1 fruit fly cellular context compared by ENCODE assay signal in the genomic region with DNA sequence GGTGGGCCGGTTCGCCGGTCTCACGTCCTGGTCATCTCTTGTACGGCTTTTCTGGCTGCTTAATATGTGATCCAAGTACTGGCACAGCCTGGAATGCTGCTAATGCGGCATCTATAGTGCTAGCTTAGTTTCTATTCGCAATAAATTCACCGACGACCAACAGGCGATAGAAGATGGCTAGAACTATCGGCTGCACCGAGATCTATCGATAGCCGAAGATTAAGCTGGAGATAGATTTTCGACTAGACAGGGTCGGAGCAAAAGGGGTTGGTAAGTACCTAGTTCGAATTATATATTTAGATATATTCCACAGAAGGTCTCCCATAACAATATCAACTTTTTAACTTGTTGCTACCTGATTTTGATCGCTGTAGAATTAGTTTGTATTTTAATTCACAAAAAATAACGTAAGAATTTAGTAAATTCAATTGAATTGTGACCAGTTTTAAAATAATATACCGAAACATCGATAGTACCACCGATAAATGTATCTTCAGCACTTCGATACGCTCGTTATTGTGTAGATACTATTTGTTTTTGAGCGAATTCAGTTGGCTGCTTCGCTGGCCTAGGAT.
A peak's percentile ranks its signal among the peaks of the same experiment; 100 is the strongest.
TF ChIP-seq lines count a peak whose summit lies in the region.

A gene (minus strand): TSS at position 185 of the 575 bp plus-strand sequence.
A gene (plus strand): TSS at position 499 of the 575 bp plus-strand sequence.

TF ChIP-seq in whole organism, embryonic, 481 proteins besides CTCF, POLR2A, EP300 and RAD21 (continued from another document and continues in another):
- TF ChIP-seq HLH3B (GFP tag; IDR thresholded peaks at IDR 0.05; lab: Robert Waterston, UW) (peak; percentile 35; the same call in 1 of the 2 replicates), Sox100B (GFP tag; optimal IDR thresholded peaks at IDR 0.05; lab: Kevin White, UChicago) (peak; percentile 42), ssp (GFP tag; IDR thresholded peaks at IDR 0.05; lab: Robert Waterston, UW) (peak; percentile 44; the same call in 1 of the 2 replicates), H2.0 (GFP tag; IDR thresholded peaks at IDR 0.05; lab: Robert Waterston, UW) (peak; percentile 46), CG2202 (tag; optimal IDR thresholded peaks at IDR 0.05; lab: Kevin White, UChicago) (peak; percentile 62), sisA (GFP tag; IDR thresholded peaks at IDR 0.05; lab: Robert Waterston, UW) (peak; percentile 17; the same call in 1 of the 2 replicates), HHEX (GFP tag; optimal IDR thresholded peaks at IDR 0.05; lab: Kevin White, UChicago) (peak; percentile 47), CG15269 (tag; optimal IDR thresholded peaks at IDR 0.05; lab: Kevin White, UChicago) (peak; percentile 74), CG18011 (GFP tag; optimal IDR thresholded peaks at IDR 0.05; lab: Kevin White, UChicago) (peak; percentile 44), CG7745 (tag; optimal IDR thresholded peaks at IDR 0.05; lab: Kevin White, UChicago) (no peak), CG14050 (GFP tag; IDR thresholded peaks at IDR 0.05; lab: Robert Waterston, UW) (no peak), CG12769 (tag; optimal IDR thresholded peaks at IDR 0.05; lab: Kevin White, UChicago) (peak; percentile 80), CG16779 (GFP tag; IDR thresholded peaks at IDR 0.05; lab: Robert Waterston, UW) (no peak), vfl (GFP tag; optimal IDR thresholded peaks at IDR 0.05; lab: Kevin White, UChicago) (peak; percentile 57), CG14441 (GFP tag; IDR thresholded peaks at IDR 0.05; lab: Robert Waterston, UW) (peak; percentile 38; the same call in 1 of the 2 replicates), twi (tag; optimal IDR thresholded peaks at IDR 0.05; lab: Kevin White, UChicago) (peak; percentile 40), Hr39 (optimal IDR thresholded peaks at IDR 0.05; lab: Kevin White, UChicago) (no peak), Adf1 (GFP tag; IDR thresholded peaks at IDR 0.05; lab: Robert Waterston, UW) (peak; percentile 41; the same call in 1 of the 2 replicates), CG15696 (tag; optimal IDR thresholded peaks at IDR 0.05; lab: Kevin White, UChicago) (peak; percentile 66), CG14667 (GFP tag; IDR thresholded peaks at IDR 0.05; lab: Robert Waterston, UW) (peak; percentile 15; the same call in 1 of the 2 replicates), CkIIα-i1 (GFP tag; IDR thresholded peaks at IDR 0.05; lab: Robert Waterston, UW) (no peak), ATbp (GFP tag; optimal IDR thresholded peaks at IDR 0.05; lab: Kevin White, UChicago) (peak; percentile 2), cwo (GFP tag; optimal IDR thresholded peaks at IDR 0.05; lab: Kevin White, UChicago) (peak; percentile 47), Sry-δ (GFP tag; optimal IDR thresholded peaks at IDR 0.05; lab: Kevin White, UChicago) (peak; percentile 86), gt (GFP tag; IDR thresholded peaks at IDR 0.05; lab: Robert Waterston, UW) (no peak), CG7357 (GFP tag; IDR thresholded peaks at IDR 0.05; lab: Robert Waterston, UW) (peak; percentile 46; the same call in 1 of the 3 replicates), MBD-R2 (GFP tag; IDR thresholded peaks at IDR 0.05; lab: Robert Waterston, UW) (peak; percentile 73), Lhr (GFP tag; optimal IDR thresholded peaks at IDR 0.05; lab: Kevin White, UChicago) (peak; percentile 49), esg (GFP tag; conservative IDR thresholded peaks at IDR 0.05; lab: Robert Waterston, UW) (peak; percentile 23; the same call in 1 of the 2 replicates), CG9932 (GFP tag; IDR thresholded peaks at IDR 0.05; lab: Robert Waterston, UW) (peak; percentile 83), CG11504 (tag; optimal IDR thresholded peaks at IDR 0.05; lab: Kevin White, UChicago) (peak; percentile 81), CG3995 (GFP tag; optimal IDR thresholded peaks at IDR 0.05; lab: Kevin White, UChicago) (peak; percentile 80), HmgD (GFP tag; optimal IDR thresholded peaks at IDR 0.05; lab: Kevin White, UChicago) (peak; percentile 42), CG6854 (GFP tag; optimal IDR thresholded peaks at IDR 0.05; lab: Kevin White, UChicago) (no peak), Gug (GFP tag; IDR thresholded peaks at IDR 0.05; lab: Robert Waterston, UW) (peak; percentile 66; the same call in 3 of the 4 replicates), grn (GFP tag; optimal IDR thresholded peaks at IDR 0.05; lab: Kevin White, UChicago) (peak; percentile 93), kah (GFP tag; optimal IDR thresholded peaks at IDR 0.05; lab: Kevin White, UChicago) (no peak), psq (GFP tag; optimal IDR thresholded peaks at IDR 0.05; lab: Kevin White, UChicago) (peak; percentile 19), ro (GFP tag; IDR thresholded peaks at IDR 0.05; lab: Robert Waterston, UW) (no peak), CG3065 (GFP tag; optimal IDR thresholded peaks at IDR 0.05; lab: Kevin White, UChicago) (no peak), CHES-1-like (GFP tag; optimal IDR thresholded peaks at IDR 0.05; lab: Kevin White, UChicago) (peak; percentile 38), dm (GFP tag; optimal IDR thresholded peaks at IDR 0.05; lab: Kevin White, UChicago) (peak; percentile 42), tio (GFP tag; optimal IDR thresholded peaks at IDR 0.05; lab: Kevin White, UChicago) (no peak), knrl (GFP tag; IDR thresholded peaks at IDR 0.05; lab: Robert Waterston, UW; ENCODE audit: partially characterized antibody) (peak; percentile 96), pzg (GFP tag; optimal IDR thresholded peaks at IDR 0.05; lab: Kevin White, UChicago) (peak; percentile 77), Max (GFP tag; optimal IDR thresholded peaks at IDR 0.05; lab: Kevin White, UChicago) (peak; percentile 65), chm (GFP tag; IDR thresholded peaks at IDR 0.05; lab: Robert Waterston, UW) (peak; percentile 46; the same call in 1 of the 2 replicates), CG17568 (GFP tag; optimal IDR thresholded peaks at IDR 0.05; lab: Kevin White, UChicago) (no peak), CG6689 (GFP tag; IDR thresholded peaks at IDR 0.05; lab: Robert Waterston, UW) (peak; percentile 49; the same call in 1 of the 2 replicates), CG1832 (GFP tag; optimal IDR thresholded peaks at IDR 0.05; lab: Kevin White, UChicago) (no peak), abd-A (tag; optimal IDR thresholded peaks at IDR 0.05; lab: Kevin White, UChicago) (no peak), CG42726 (GFP tag; IDR thresholded peaks at IDR 0.05; lab: Robert Waterston, UW; ENCODE audit: partially characterized antibody) (peak; percentile 94), MTF-1 (GFP tag; optimal IDR thresholded peaks at IDR 0.05; lab: Kevin White, UChicago; ENCODE audit: borderline replicate concordance) (no peak), CG7786 (GFP tag; optimal IDR thresholded peaks at IDR 0.05; lab: Kevin White, UChicago) (peak; percentile 72), CG15601 (tag; optimal IDR thresholded peaks at IDR 0.05; lab: Kevin White, UChicago) (peak; percentile 56), Mrtf (GFP tag; IDR thresholded peaks at IDR 0.05; lab: Robert Waterston, UW) (peak; percentile 61; the same call in 2 of the 3 replicates), sna (GFP tag; IDR thresholded peaks at IDR 0.05; lab: Robert Waterston, UW; ENCODE audit: partially characterized antibody) (peak; percentile 95), CG10462 (GFP tag; optimal IDR thresholded peaks at IDR 0.05; lab: Kevin White, UChicago) (peak; percentile 38), CG11696 (GFP tag; IDR thresholded peaks at IDR 0.05; lab: Robert Waterston, UW) (no peak), CG12155 (GFP tag; optimal IDR thresholded peaks at IDR 0.05; lab: Kevin White, UChicago) (peak; percentile 75), CG31388 (GFP tag; optimal IDR thresholded peaks at IDR 0.05; lab: Kevin White, UChicago) (no peak), dan (GFP tag; IDR thresholded peaks at IDR 0.05; lab: Robert Waterston, UW) (no peak), CG31441 (GFP tag; IDR thresholded peaks at IDR 0.05; lab: Robert Waterston, UW) (no peak; the same call in 1 of the 2 replicates), nerfin-1 (tag; optimal IDR thresholded peaks at IDR 0.05; lab: Kevin White, UChicago) (no peak), bsh (GFP tag; optimal IDR thresholded peaks at IDR 0.05; lab: Kevin White, UChicago) (peak in 1 of 2 experiments; percentile 49), kni (GFP tag; optimal IDR thresholded peaks at IDR 0.05; lab: Kevin White, UChicago) (peak; percentile 40), CG18619 (GFP tag; optimal IDR thresholded peaks at IDR 0.05; lab: Kevin White, UChicago) (peak; percentile 53), CG8359 (GFP tag; optimal IDR thresholded peaks at IDR 0.05; lab: Kevin White, UChicago; ENCODE audit: borderline replicate concordance) (no peak), CG10274 (GFP tag; optimal IDR thresholded peaks at IDR 0.05; lab: Kevin White, UChicago) (no peak), CG3163 (GFP tag; optimal IDR thresholded peaks at IDR 0.05; lab: Kevin White, UChicago) (no peak), crc (GFP tag; optimal IDR thresholded peaks at IDR 0.05; lab: Kevin White, UChicago) (no peak), CG5180 (GFP tag; optimal IDR thresholded peaks at IDR 0.05; lab: Kevin White, UChicago) (no peak), PHDP (tag; optimal IDR thresholded peaks at IDR 0.05; lab: Kevin White, UChicago) (peak; percentile 53), CG8290 (GFP tag; optimal IDR thresholded peaks at IDR 0.05; lab: Kevin White, UChicago) (peak; percentile 62), CG8290 (tag; optimal IDR thresholded peaks at IDR 0.05; lab: Kevin White, UChicago) (peak; percentile 63 to 74), croc (GFP tag; conservative IDR thresholded peaks at IDR 0.05; lab: Robert Waterston, UW) (0 out of 3 replicates have a peak, but pooled peaks have one; percentile 16), wek (GFP tag; optimal IDR thresholded peaks at IDR 0.05; lab: Kevin White, UChicago) (no peak), sc (optimal IDR thresholded peaks at IDR 0.05; lab: Kevin White, UChicago) (no peak), sc (GFP tag; optimal IDR thresholded peaks at IDR 0.05; lab: Kevin White, UChicago) (no peak), ERR (GFP tag; optimal IDR thresholded peaks at IDR 0.05; lab: Kevin White, UChicago) (peak; percentile 34), NfI (GFP tag; optimal IDR thresholded peaks at IDR 0.05; lab: Kevin White, UChicago) (peak; percentile 69), CG10321 (GFP tag; IDR thresholded peaks at IDR 0.05; lab: Robert Waterston, UW) (no peak), pho (GFP tag; optimal IDR thresholded peaks at IDR 0.05; lab: Kevin White, UChicago) (peak; percentile 69), NC2β (GFP tag; optimal IDR thresholded peaks at IDR 0.05; lab: Kevin White, UChicago) (peak; percentile 45), CG2199 (GFP tag; IDR thresholded peaks at IDR 0.05; lab: Robert Waterston, UW) (0 out of 3 replicates have a peak, but pooled peaks have one; percentile 36), maf-S (GFP tag; optimal IDR thresholded peaks at IDR 0.05; lab: Kevin White, UChicago) (peak; percentile 47), CG18764 (GFP tag; optimal IDR thresholded peaks at IDR 0.05; lab: Kevin White, UChicago) (peak; percentile 34), her (GFP tag; optimal IDR thresholded peaks at IDR 0.05; lab: Kevin White, UChicago) (no peak), CG10209 (GFP tag; optimal IDR thresholded peaks at IDR 0.05; lab: Kevin White, UChicago) (peak; percentile 55), shn (GFP tag; optimal IDR thresholded peaks at IDR 0.05; lab: Kevin White, UChicago) (peak; percentile 57), Kr (GFP tag; optimal IDR thresholded peaks at IDR 0.05; lab: Kevin White, UChicago) (no peak), Chrac-16 (GFP tag; optimal IDR thresholded peaks at IDR 0.05; lab: Kevin White, UChicago) (peak; percentile 62), lbe (GFP tag; optimal IDR thresholded peaks at IDR 0.05; lab: Kevin White, UChicago) (peak; percentile 59), CG6175 (GFP tag; IDR thresholded peaks at IDR 0.05; lab: Robert Waterston, UW) (no peak), CG11560 (tag; IDR thresholded peaks at IDR 0.05; lab: Robert Waterston, UW) (peak; percentile 19; the same call in 1 of the 3 replicates), CG2129 (GFP tag; IDR thresholded peaks at IDR 0.05; lab: Robert Waterston, UW; ENCODE audit: partially characterized antibody) (peak; percentile 89), Atf3 (GFP tag; optimal IDR thresholded peaks at IDR 0.05; lab: Kevin White, UChicago) (peak; percentile 32), CG1792 (GFP tag; optimal IDR thresholded peaks at IDR 0.05; lab: Kevin White, UChicago) (peak; percentile 27), E2f2 (GFP tag; IDR thresholded peaks at IDR 0.05; lab: Robert Waterston, UW) (peak; percentile 55), hb (GFP tag; IDR thresholded peaks at IDR 0.05; lab: Robert Waterston, UW; ENCODE audit: partially characterized antibody) (peak; percentile 90), CG10267 (tag; optimal IDR thresholded peaks at IDR 0.05; lab: Kevin White, UChicago) (peak; percentile 70), eyg (GFP tag; optimal IDR thresholded peaks at IDR 0.05; lab: Kevin White, UChicago) (no peak), CG10366 (GFP tag; IDR thresholded peaks at IDR 0.05; lab: Robert Waterston, UW) (peak; percentile 54; the same call in 1 of the 2 replicates), Xrp1 (GFP tag; IDR thresholded peaks at IDR 0.05; lab: Robert Waterston, UW) (peak; percentile 74), cad (GFP tag; optimal IDR thresholded peaks at IDR 0.05; lab: Kevin White, UChicago) (no peak), CG12942 (GFP tag; optimal IDR thresholded peaks at IDR 0.05; lab: Kevin White, UChicago) (peak; percentile 46), CG1529 (GFP tag; optimal IDR thresholded peaks at IDR 0.05; lab: Kevin White, UChicago) (no peak), CG9727 (GFP tag; optimal IDR thresholded peaks at IDR 0.05; lab: Kevin White, UChicago) (peak; percentile 67), CG43689 (GFP tag; IDR thresholded peaks at IDR 0.05; lab: Robert Waterston, UW) (no peak), vvl (GFP tag; IDR thresholded peaks at IDR 0.05; lab: Robert Waterston, UW) (peak; percentile 64; the same call in 1 of the 2 replicates), Ets65A (GFP tag; lab: Kevin White, UChicago) (peak; percentile 94), CG15514 (GFP tag; optimal IDR thresholded peaks at IDR 0.05; lab: Kevin White, UChicago) (peak; percentile 72), CG1233 (GFP tag; optimal IDR thresholded peaks at IDR 0.05; lab: Kevin White, UChicago) (peak; percentile 44), CG10565 (GFP tag; optimal IDR thresholded peaks at IDR 0.05; lab: Kevin White, UChicago) (no peak), CG17361 (GFP tag; IDR thresholded peaks at IDR 0.05; lab: Robert Waterston, UW) (peak; percentile 84), CG4360 (GFP tag; IDR thresholded peaks at IDR 0.05; lab: Robert Waterston, UW) (peak; percentile 74), mld (GFP tag; IDR thresholded peaks at IDR 0.05; lab: Robert Waterston, UW; ENCODE audit: partially characterized antibody) (peak; percentile 92), Ravus (GFP tag; IDR thresholded peaks at IDR 0.05; lab: Robert Waterston, UW) (0 out of 2 replicates have a peak, but pooled peaks have one; percentile 12), nmo (GFP tag; optimal IDR thresholded peaks at IDR 0.05; lab: Kevin White, UChicago) (peak; percentile 82), CG11085 (GFP tag; IDR thresholded peaks at IDR 0.05; lab: Robert Waterston, UW) (peak; percentile 36; the same call in 1 of the 2 replicates)
